Worm (Caenorhabditis elegans) whole organism, young adult: Measurements from ENCODE around the gene chdh-1.

Source experiments
- B0019.2 ChIP-seq: fragments of 200-800 bp; sonication (Bioruptor generic); conservative IDR thresholded peaks from 2 replicates; pipeline ENCODE4 v1.3.6; 2022; ENCODE audit warnings: missing genetic modification reagents, missing genetic modification characterization, missing compliant biosample characterization
- F52B5.7 ChIP-seq: sonication (generic microtip); optimal IDR thresholded peaks from 2 replicates; lab custom pipeline; 2016; ENCODE audit warnings: mild to moderate bottlenecking, missing genetic modification characterization, missing compliant biosample characterization
- ama-1 ChIP-seq, 3 experiments: fragments of 150-350 bp in 1 of 3; sonication (generic microtip) in 2 of 3; optimal IDR thresholded peaks; 2 replicates each; lab custom pipeline; 2014 to 2018; ENCODE audit warnings: missing biosample characterization in 2 of 3, missing genetic modification characterization in 2 of 3, missing genetic modification reagents in 2 of 3
- attf-3 ChIP-seq: fragments of 200-800 bp; sonication (Bioruptor generic); conservative IDR thresholded peaks from 2 replicates; pipeline ENCODE4 v1.3.6; 2022; ENCODE audit warnings: missing genetic modification reagents, missing genetic modification characterization, missing compliant biosample characterization
- snpc-3.4 ChIP-seq: sonication (generic microtip); optimal IDR thresholded peaks from 2 replicates; lab custom pipeline; 2017; ENCODE audit warnings: missing genetic modification characterization, mild to moderate bottlenecking, missing compliant biosample characterization, antibody characterized with exemption, moderate library complexity, missing genotype, missing genetic modification reagents
- snpc-4 ChIP-seq, 5 experiments: fragments of 150-350 bp in 1 of 5; sonication (generic microtip) in 4 of 5; optimal IDR thresholded peaks; 2 replicates each; lab custom pipeline; 2014 to 2018; ENCODE audit warnings: missing genetic modification characterization in 5 of 5, missing biosample characterization in 3 of 5, antibody characterized with exemption in 2 of 5, mild to moderate bottlenecking in 2 of 5, missing compliant biosample characterization in 2 of 5, missing genotype in 2 of 5, moderate library complexity in 2 of 5, missing genetic modification reagents in 1 of 5

- TF ChIP-seq F52B5.7 (peak; percentile 24), B0019.2 (GFP tag; lab: Robert Waterston, UW) (no peak), snpc-4 (GFP tag; optimal IDR thresholded peaks at IDR 0.05; lab: Kevin White, UChicago) (no peak), snpc-4 (tag; optimal IDR thresholded peaks at IDR 0.05; lab: Kevin White, UChicago) (no peak), ama-1 (optimal IDR thresholded peaks at IDR 0.05; lab: Kevin White, UChicago) (peak; percentile 23), ama-1 (GFP tag; optimal IDR thresholded peaks at IDR 0.05; lab: Kevin White, UChicago) (no peak), snpc-3.4 (tag; lab: Kevin White, UChicago) (no peak), attf-3 (GFP tag; lab: Robert Waterston, UW) (no peak)
Observed at ce11 chrII:8746298-8746775, 47.6 kb upstream of the chdh-1 start.
